Fruit fly (Drosophila melanogaster) whole organism, embryonic: ENCODE data around the gene CG7352.

Experiments used
- ATbp ChIP-seq: fragments of 200-800 bp; sonication (Bioruptor generic); optimal IDR thresholded peaks from 2 replicates; lab custom pipeline; 2017; ENCODE audit warnings: missing biosample characterization, mild to moderate bottlenecking, missing genetic modification characterization, missing genetic modification reagents
- Atf-2 ChIP-seq: fragments of 200-800 bp; sonication (Bioruptor generic); optimal IDR thresholded peaks from 2 replicates; lab custom pipeline; 2016; ENCODE audit warnings: missing biosample characterization, missing genetic modification characterization
- BEAF-32 ChIP-seq: fragments of 200-800 bp; sonication (Bioruptor generic); optimal IDR thresholded peaks from 3 replicates; lab custom pipeline; 2017; ENCODE audit warnings: missing biosample characterization, missing genetic modification characterization, mild to moderate bottlenecking, moderate library complexity, missing genetic modification reagents
- Blimp-1 ChIP-seq: fragments of 200-800 bp; sonication (Bioruptor generic); optimal IDR thresholded peaks from 3 replicates; lab custom pipeline; 2018; ENCODE audit warnings: missing biosample characterization, missing genetic modification characterization, mild to moderate bottlenecking, moderate library complexity, missing genetic modification reagents
- CG10209 ChIP-seq: fragments of 200-800 bp; sonication (Bioruptor generic); optimal IDR thresholded peaks from 3 replicates; lab custom pipeline; 2017; ENCODE audit warnings: missing biosample characterization, mild to moderate bottlenecking, missing genetic modification characterization, missing genetic modification reagents
- CG10431 ChIP-seq: fragments of 200-800 bp; sonication (Bioruptor generic); optimal IDR thresholded peaks from 3 replicates; lab custom pipeline; 2018; ENCODE audit warnings: missing biosample characterization, mild to moderate bottlenecking, missing genetic modification characterization
- CG10462 ChIP-seq: fragments of 200-800 bp; sonication (Bioruptor generic); optimal IDR thresholded peaks from 2 replicates; lab custom pipeline; 2016; ENCODE audit warnings: missing biosample characterization, missing genetic modification characterization
- CG10979 ChIP-seq: fragments of 200-800 bp; sonication (Bioruptor generic); optimal IDR thresholded peaks from 2 replicates; lab custom pipeline; 2018; ENCODE audit warnings: missing biosample characterization, mild to moderate bottlenecking, missing genetic modification characterization, moderate library complexity
- CG11247 ChIP-seq: fragments of 200-800 bp; sonication (Bioruptor generic); IDR thresholded peaks from 2 replicates; pipeline ENCODE4 v1.3.6; 2022; ENCODE audit warnings: missing biosample characterization, missing genetic modification characterization
- CG12219 ChIP-seq: fragments of 200-800 bp; sonication (Bioruptor generic); optimal IDR thresholded peaks from 3 replicates; lab custom pipeline; 2018; ENCODE audit warnings: missing biosample characterization, mild to moderate bottlenecking, missing genetic modification characterization
- CG14050 ChIP-seq: fragments of 200-800 bp; sonication (Bioruptor generic); IDR thresholded peaks from 3 replicates; pipeline ENCODE4 v1.3.6; 2022; ENCODE audit warnings: missing biosample characterization, missing genetic modification characterization
- CG14860 ChIP-seq: fragments of 200-800 bp; sonication (Bioruptor generic); IDR thresholded peaks from 3 replicates; pipeline ENCODE4 v1.3.6; 2022; ENCODE audit warnings: missing biosample characterization, missing genetic modification characterization; ENCODE audit not compliant: partially characterized antibody
- CG17328 ChIP-seq: fragments of 200-800 bp; sonication (Bioruptor generic); IDR thresholded peaks from 2 replicates; pipeline ENCODE4 v1.3.6; 2022; ENCODE audit warnings: missing biosample characterization, missing genetic modification characterization
- CG17385 ChIP-seq: fragments of 200-800 bp; sonication (Bioruptor generic); optimal IDR thresholded peaks from 3 replicates; lab custom pipeline; 2018; ENCODE audit warnings: missing biosample characterization, mild to moderate bottlenecking, missing genetic modification characterization
- CG2678 ChIP-seq: fragments of 200-800 bp; sonication (Bioruptor generic); optimal IDR thresholded peaks from 3 replicates; lab custom pipeline; 2019; ENCODE audit warnings: missing biosample characterization, mild to moderate bottlenecking, missing genetic modification characterization, moderate library complexity
- CG2712 ChIP-seq: fragments of 200-800 bp; optimal IDR thresholded peaks from 3 replicates; lab custom pipeline; 2019; ENCODE audit warnings: missing biosample characterization, mild to moderate bottlenecking, missing genetic modification characterization, moderate library complexity
- CG3065 ChIP-seq: fragments of 200-800 bp; sonication (Bioruptor generic); optimal IDR thresholded peaks from 2 replicates; lab custom pipeline; 2016; ENCODE audit warnings: missing biosample characterization, missing genetic modification characterization
- CG6254 ChIP-seq: fragments of 200-800 bp; sonication (Bioruptor generic); optimal IDR thresholded peaks from 3 replicates; lab custom pipeline; 2017; ENCODE audit warnings: mild to moderate bottlenecking, missing biosample characterization, missing genetic modification reagents, missing genetic modification characterization
- CG7271 ChIP-seq: fragments of 200-800 bp; sonication (Bioruptor generic); optimal IDR thresholded peaks from 2 replicates; lab custom pipeline; 2018; ENCODE audit warnings: missing biosample characterization, mild to moderate bottlenecking, missing genetic modification characterization, moderate library complexity
- CG7556 ChIP-seq: fragments of 200-800 bp; sonication (Bioruptor generic); optimal IDR thresholded peaks from 2 replicates; lab custom pipeline; 2017; ENCODE audit warnings: missing biosample characterization, mild to moderate bottlenecking, missing genetic modification characterization
- CG7745 ChIP-seq: fragments of 200-800 bp; sonication (Bioruptor generic); optimal IDR thresholded peaks from 2 replicates; lab custom pipeline; 2018; ENCODE audit warnings: missing biosample characterization, mild to moderate bottlenecking, missing genetic modification characterization, moderate library complexity
- CG8924 ChIP-seq: fragments of 200-800 bp; optimal IDR thresholded peaks from 3 replicates; lab custom pipeline; 2019; ENCODE audit warnings: missing biosample characterization, mild to moderate bottlenecking, missing genetic modification characterization, moderate library complexity
- CG9876 ChIP-seq: fragments of 200-800 bp; sonication (Bioruptor generic); optimal IDR thresholded peaks from 2 replicates; lab custom pipeline; 2016; ENCODE audit warnings: missing biosample characterization, missing genetic modification characterization
- Camta ChIP-seq: fragments of 200-800 bp; sonication (Bioruptor generic); optimal IDR thresholded peaks from 2 replicates; lab custom pipeline; 2016; ENCODE audit warnings: missing biosample characterization, missing genetic modification characterization
- E2f2 ChIP-seq: fragments of 200-800 bp; sonication (Bioruptor generic); IDR thresholded peaks from 2 replicates; pipeline ENCODE4 v1.3.6; 2022; ENCODE audit warnings: missing biosample characterization, missing genetic modification characterization
- H2.0 ChIP-seq: fragments of 200-800 bp; sonication (Bioruptor generic); IDR thresholded peaks from 2 replicates; pipeline ENCODE4 v1.3.6; 2022; ENCODE audit warnings: missing biosample characterization, missing genetic modification characterization
- HHEX ChIP-seq: fragments of 200-800 bp; sonication (Bioruptor generic); optimal IDR thresholded peaks from 3 replicates; lab custom pipeline; 2017; ENCODE audit warnings: missing biosample characterization, mild to moderate bottlenecking, missing genetic modification characterization, missing genetic modification reagents
- Meics ChIP-seq: fragments of 200-800 bp; sonication (Bioruptor generic); optimal IDR thresholded peaks from 2 replicates; lab custom pipeline; 2017; ENCODE audit warnings: missing biosample characterization, mild to moderate bottlenecking, missing genetic modification characterization
- Mrtf ChIP-seq: fragments of 200-800 bp; sonication (Bioruptor generic); IDR thresholded peaks from 3 replicates; pipeline ENCODE4 v1.3.6; 2022; ENCODE audit warnings: missing biosample characterization, missing genetic modification characterization
- NK7.1 ChIP-seq: fragments of 200-800 bp; sonication (Bioruptor generic); optimal IDR thresholded peaks from 3 replicates; lab custom pipeline; 2016; ENCODE audit warnings: missing biosample characterization, missing genetic modification characterization
- NfI ChIP-seq: fragments of 200-800 bp; sonication (Bioruptor generic); optimal IDR thresholded peaks from 3 replicates; lab custom pipeline; 2018; ENCODE audit warnings: missing biosample characterization, mild to moderate bottlenecking, missing genetic modification characterization, moderate library complexity
- Oli ChIP-seq: fragments of 200-800 bp; sonication (Bioruptor generic); optimal IDR thresholded peaks from 2 replicates; lab custom pipeline; 2018; ENCODE audit warnings: missing biosample characterization, mild to moderate bottlenecking, missing genetic modification characterization, moderate library complexity
- Sox100B ChIP-seq: fragments of 200-800 bp; sonication (Bioruptor generic); optimal IDR thresholded peaks from 3 replicates; lab custom pipeline; 2018; ENCODE audit warnings: missing biosample characterization, mild to moderate bottlenecking, missing genetic modification characterization
- Sox102F ChIP-seq: fragments of 200-800 bp; sonication (Bioruptor generic); optimal IDR thresholded peaks from 2 replicates; lab custom pipeline; 2018; ENCODE audit warnings: missing biosample characterization, mild to moderate bottlenecking, missing genetic modification characterization, moderate library complexity
- Vsx1 ChIP-seq: fragments of 200-800 bp; sonication (Bioruptor generic); optimal IDR thresholded peaks from 2 replicates; lab custom pipeline; 2017; ENCODE audit warnings: missing biosample characterization, mild to moderate bottlenecking, missing genetic modification characterization, missing genetic modification reagents
- bbx ChIP-seq: fragments of 200-800 bp; sonication (Bioruptor generic); IDR thresholded peaks from 2 replicates; pipeline ENCODE4 v1.3.6; 2022; ENCODE audit warnings: missing biosample characterization, missing genetic modification characterization; ENCODE audit not compliant: partially characterized antibody
- bcd ChIP-seq: fragments of 200-800 bp; sonication (Bioruptor generic); optimal IDR thresholded peaks from 2 replicates; lab custom pipeline; 2017; ENCODE audit warnings: missing biosample characterization, mild to moderate bottlenecking, missing genetic modification characterization
- dimm ChIP-seq: fragments of 200-800 bp; sonication (Bioruptor generic); IDR thresholded peaks from 2 replicates; pipeline ENCODE4 v1.3.6; 2022; ENCODE audit warnings: missing biosample characterization, missing genetic modification characterization
- gsb ChIP-seq: fragments of 200-800 bp; sonication (Bioruptor generic); IDR thresholded peaks from 2 replicates; pipeline ENCODE4 v1.3.6; 2022; ENCODE audit warnings: missing biosample characterization, missing genetic modification characterization
- hb ChIP-seq: fragments of 200-800 bp; sonication (Bioruptor generic); IDR thresholded peaks from 3 replicates; pipeline ENCODE4 v1.3.6; 2022; ENCODE audit warnings: missing biosample characterization, missing genetic modification characterization; ENCODE audit not compliant: partially characterized antibody
- jumu ChIP-seq: fragments of 200-800 bp; sonication (Bioruptor generic); optimal IDR thresholded peaks from 3 replicates; lab custom pipeline; 2016; ENCODE audit warnings: missing biosample characterization, missing genetic modification characterization
- ken ChIP-seq: fragments of 200-800 bp; sonication (Bioruptor generic); IDR thresholded peaks from 3 replicates; pipeline ENCODE4 v1.3.6; 2022; ENCODE audit warnings: missing biosample characterization, missing genetic modification characterization
- lmd ChIP-seq: fragments of 200-800 bp; sonication (Bioruptor generic); IDR thresholded peaks from 2 replicates; pipeline ENCODE4 v1.3.6; 2022; ENCODE audit warnings: missing biosample characterization, missing genetic modification characterization
- nerfin-2 ChIP-seq: fragments of 200-800 bp; sonication (Bioruptor generic); IDR thresholded peaks from 2 replicates; pipeline ENCODE4 v1.3.6; 2022; ENCODE audit warnings: missing biosample characterization, missing genetic modification characterization; ENCODE audit not compliant: partially characterized antibody
- sens ChIP-seq: fragments of 200-800 bp; sonication (Bioruptor generic); peaks from one replicate; lab custom pipeline; 2016; ENCODE audit warnings: missing biosample characterization, missing genetic modification characterization
- shn ChIP-seq: fragments of 200-800 bp; sonication (Bioruptor generic); optimal IDR thresholded peaks from 3 replicates; lab custom pipeline; 2016; ENCODE audit warnings: missing biosample characterization, missing genetic modification characterization
- sisA ChIP-seq: fragments of 200-800 bp; sonication (Bioruptor generic); IDR thresholded peaks from 2 replicates; pipeline ENCODE4 v1.3.6; 2022; ENCODE audit warnings: missing biosample characterization, missing genetic modification characterization
- slou ChIP-seq: fragments of 200-800 bp; sonication (Bioruptor generic); optimal IDR thresholded peaks from 3 replicates; lab custom pipeline; 2016; ENCODE audit warnings: missing biosample characterization, missing genetic modification characterization
- tin ChIP-seq: fragments of 200-800 bp; sonication (Bioruptor generic); optimal IDR thresholded peaks from 3 replicates; lab custom pipeline; 2016; ENCODE audit warnings: missing biosample characterization, missing genetic modification characterization
- toy ChIP-seq: fragments of 200-800 bp; sonication (Bioruptor generic); IDR thresholded peaks from 2 replicates; pipeline ENCODE4 v1.3.6; 2022; ENCODE audit warnings: missing biosample characterization, missing genetic modification characterization

Gene CG7352

dm6 chr3R:8354458-8354857 lies 7.1 kb downstream of the CG7352 start (continued):
- no peak for TF ChIP-seq CG14860
- TF ChIP-seq CG2712 (tag; lab: Kevin White, UChicago), result peak; percentile 42
- TF ChIP-seq CG8924 (tag; lab: Kevin White, UChicago), result peak; percentile 14
- TF ChIP-seq Blimp-1 (GFP tag; lab: Kevin White, UChicago), result peak; percentile 15
- TF ChIP-seq jumu (GFP tag; lab: Kevin White, UChicago), result no peak
- peak; percentile 23 for TF ChIP-seq CG12219
- TF ChIP-seq sisA (GFP tag; lab: Robert Waterston, UW), result peak; percentile 68
- TF ChIP-seq ATbp (GFP tag; lab: Kevin White, UChicago), result peak; percentile 61
- TF ChIP-seq CG3065, result no peak
- TF ChIP-seq Mrtf (GFP tag; lab: Robert Waterston, UW), result no peak
- peak; percentile 7 for TF ChIP-seq CG10979 (tag; lab: Kevin White, UChicago)
- TF ChIP-seq H2.0 (GFP tag; lab: Robert Waterston, UW), result peak; percentile 40; the same call in 1 of the 2 replicates
- TF ChIP-seq sens, result peak; percentile 85
- TF ChIP-seq NK7.1 (GFP tag; lab: Kevin White, UChicago), result no peak
- TF ChIP-seq E2f2, result peak; percentile 28; the same call in 1 of the 2 replicates
- no peak for TF ChIP-seq nerfin-2 (GFP tag; lab: Robert Waterston, UW)
- TF ChIP-seq gsb, result peak; percentile 64; the same call in 1 of the 2 replicates
- no peak for TF ChIP-seq CG9876 (GFP tag; lab: Kevin White, UChicago)
- TF ChIP-seq Atf-2 (GFP tag; lab: Kevin White, UChicago), result no peak
- no peak for TF ChIP-seq slou (GFP tag; lab: Kevin White, UChicago)
- TF ChIP-seq CG14050 (GFP tag; lab: Robert Waterston, UW), result peak; percentile 64; the same call in 2 of the 3 replicates
- peak; percentile 38 for TF ChIP-seq CG17385
- peak; percentile 10 for TF ChIP-seq Vsx1 (GFP tag; lab: Kevin White, UChicago)
- TF ChIP-seq CG6254 (GFP tag; lab: Kevin White, UChicago), result peak; percentile 22
- no peak for TF ChIP-seq bbx (GFP tag; lab: Robert Waterston, UW)
- TF ChIP-seq toy (GFP tag; lab: Robert Waterston, UW), result no peak
- TF ChIP-seq Sox100B, result no peak
- TF ChIP-seq CG2678, result peak; percentile 66
- TF ChIP-seq hb, result no peak
- TF ChIP-seq ken (GFP tag; lab: Robert Waterston, UW), result 0 out of 3 replicates have a peak, but pooled peaks have one; percentile 57
- TF ChIP-seq CG10431 (GFP tag; lab: Kevin White, UChicago), result no peak
- peak; percentile 78 for TF ChIP-seq Sox102F
- no peak for TF ChIP-seq CG7556 (GFP tag; lab: Kevin White, UChicago)
- 0 out of 2 replicates have a peak, but pooled peaks have one; percentile 17 for TF ChIP-seq dimm
- TF ChIP-seq CG7745 (tag; lab: Kevin White, UChicago), result no peak
- TF ChIP-seq CG10209 (GFP tag; lab: Kevin White, UChicago), result peak; percentile 32
- TF ChIP-seq tin, result no peak
- no peak for TF ChIP-seq BEAF-32 (GFP tag; lab: Kevin White, UChicago)
- TF ChIP-seq CG7271 (tag; lab: Kevin White, UChicago), result no peak
- TF ChIP-seq HHEX (GFP tag; lab: Kevin White, UChicago), result peak; percentile 43
- TF ChIP-seq CG10462 (GFP tag; lab: Kevin White, UChicago), result no peak
- peak; percentile 56 for TF ChIP-seq Meics (GFP tag; lab: Kevin White, UChicago)
- TF ChIP-seq shn (GFP tag; lab: Kevin White, UChicago), result no peak
- no peak for TF ChIP-seq Camta (GFP tag; lab: Kevin White, UChicago)
- TF ChIP-seq CG17328 (GFP tag; lab: Robert Waterston, UW), result peak; percentile 54; the same call in 1 of the 2 replicates
- TF ChIP-seq CG11247 (GFP tag; lab: Robert Waterston, UW), result peak; percentile 38; the same call in 1 of the 2 replicates
- TF ChIP-seq lmd (GFP tag; lab: Robert Waterston, UW), result peak; percentile 74
- peak; percentile 52 for TF ChIP-seq Oli (tag; lab: Kevin White, UChicago)
- TF ChIP-seq bcd, result no peak
- TF ChIP-seq NfI (GFP tag; lab: Kevin White, UChicago), result peak; percentile 61
